Fruit fly (Drosophila melanogaster): ENCODE measurements around the gene Ir64a.

DNA sequence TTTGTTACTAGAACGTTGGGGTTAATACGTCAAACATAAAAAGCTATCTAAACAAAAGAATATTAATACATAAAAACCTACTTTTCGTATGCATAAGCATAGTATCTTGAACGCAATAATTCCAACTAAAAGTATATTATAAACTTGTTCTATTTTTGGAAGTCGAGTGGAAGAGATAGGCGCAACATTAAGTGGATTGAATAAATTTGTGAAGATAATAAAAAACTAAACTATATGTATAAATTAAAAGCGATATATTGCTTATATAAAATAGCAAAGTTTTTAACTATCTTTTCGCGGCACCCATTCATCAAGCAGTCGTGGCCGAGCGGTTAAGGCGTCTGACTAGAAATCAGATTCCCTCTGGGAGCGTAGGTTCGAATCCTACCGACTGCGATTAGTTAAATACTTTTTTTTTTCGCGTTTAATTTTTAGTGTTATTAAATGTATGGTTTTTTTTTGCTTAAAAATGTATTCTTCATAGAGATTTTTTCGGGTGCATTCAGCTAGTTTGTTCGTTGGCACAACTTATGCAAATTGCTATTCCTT, 40.8 kb downstream of the Ir64a start:
- no peak for TF ChIP-seq CG7045 (GFP tag; optimal IDR thresholded peaks at IDR 0.05)
- TF ChIP-seq Clk (GFP tag; optimal IDR thresholded peaks at IDR 0.05): no peak
- no peak for TF ChIP-seq kay (GFP tag; ENCODE audit: borderline replicate concordance)
- TF ChIP-seq Mnt (GFP tag; optimal IDR thresholded peaks at IDR 0.05): no peak
- TF ChIP-seq CG7101 (tag; optimal IDR thresholded peaks at IDR 0.05): no peak
- TF ChIP-seq CG11617 (GFP tag; optimal IDR thresholded peaks at IDR 0.05): no peak
- no peak for TF ChIP-seq tj (GFP tag; optimal IDR thresholded peaks at IDR 0.05)
- no peak for TF ChIP-seq cnc (optimal IDR thresholded peaks at IDR 0.05)
